Worm (Caenorhabditis elegans) whole organism, L1 larva: ENCODE results near the gene str-140.

Source experiments
- aly-2 ChIP-seq: fragments of 150-350 bp; optimal IDR thresholded peaks from 2 replicates; lab custom pipeline; 2014; ENCODE audit warnings: missing biosample characterization, missing genetic modification characterization
- ama-1 ChIP-seq: fragments of 150-350 bp; optimal IDR thresholded peaks from 2 replicates; lab custom pipeline; 2014
- ces-1 ChIP-seq: fragments of 150-350 bp; optimal IDR thresholded peaks from 2 replicates; lab custom pipeline; 2014; ENCODE audit warnings: missing biosample characterization, missing genetic modification reagents, missing genetic modification characterization
- fos-1 ChIP-seq: fragments of 150-350 bp; optimal IDR thresholded peaks from 2 replicates; lab custom pipeline; 2014; ENCODE audit warnings: missing biosample characterization, missing genetic modification characterization
- jun-1 ChIP-seq: fragments of 150-350 bp; optimal IDR thresholded peaks from 2 replicates; lab custom pipeline; 2014; ENCODE audit warnings: missing biosample characterization, missing genetic modification reagents, missing genetic modification characterization
- lin-13 ChIP-seq: fragments of 150-350 bp; optimal IDR thresholded peaks from 2 replicates; lab custom pipeline; 2014; ENCODE audit warnings: missing biosample characterization, missing genetic modification reagents, missing genetic modification characterization
- mep-1 ChIP-seq: fragments of 150-350 bp; optimal IDR thresholded peaks from 2 replicates; lab custom pipeline; 2014; ENCODE audit warnings: missing biosample characterization, missing genetic modification characterization
- nhr-11 ChIP-seq: fragments of 150-350 bp; optimal IDR thresholded peaks from 2 replicates; lab custom pipeline; 2014; ENCODE audit warnings: missing biosample characterization, missing genetic modification characterization
- skn-1 ChIP-seq: fragments of 150-350 bp; optimal IDR thresholded peaks from 2 replicates; lab custom pipeline; 2014; ENCODE audit warnings: missing biosample characterization, missing genetic modification characterization
- snpc-4 ChIP-seq: fragments of 150-350 bp; optimal IDR thresholded peaks from 2 replicates; lab custom pipeline; 2014; ENCODE audit warnings: missing biosample characterization, missing genetic modification characterization
- zag-1 ChIP-seq: fragments of 150-350 bp; optimal IDR thresholded peaks from 2 replicates; lab custom pipeline; 2014; ENCODE audit warnings: missing biosample characterization, missing genetic modification characterization
- ztf-11 ChIP-seq, 2 experiments: sonication (generic microtip); optimal IDR thresholded peaks; 2 replicates each; lab custom pipeline; 2016 to 2017; ENCODE audit warnings: missing genetic modification characterization in 2 of 2, missing biosample characterization in 1 of 2, missing compliant biosample characterization in 1 of 2

DNA sequence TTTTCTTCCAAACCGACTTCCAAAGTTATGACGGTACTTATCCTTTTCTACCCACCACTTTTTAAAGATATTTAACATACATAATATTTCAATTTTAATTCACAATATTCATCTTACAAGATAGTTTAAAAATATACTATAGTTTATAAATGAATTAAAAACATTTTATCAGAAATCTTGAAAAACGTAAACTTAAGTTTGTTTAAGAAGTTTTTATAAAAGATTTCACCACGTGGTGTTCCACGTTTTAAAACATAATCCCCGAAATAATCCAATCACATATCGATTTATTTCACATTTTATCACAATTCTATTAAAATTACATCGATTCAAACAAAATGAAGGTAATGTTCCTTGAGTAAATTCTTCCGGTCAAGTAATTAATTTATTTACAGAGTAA is 21.0 kb downstream of the str-140 start, which contains the start of gene ZC513.3:
- no peak for TF ChIP-seq lin-13 (GFP tag; lab: Kevin White, UChicago)
- TF ChIP-seq snpc-4 (tag; lab: Kevin White, UChicago), result no peak
- no peak for TF ChIP-seq fos-1
- TF ChIP-seq mep-1 (tag; lab: Kevin White, UChicago), result no peak
- no peak for TF ChIP-seq ztf-11 (tag; optimal IDR thresholded peaks at IDR 0.05; lab: Kevin White, UChicago)
- TF ChIP-seq nhr-11 (tag; lab: Kevin White, UChicago), result no peak
- no peak for TF ChIP-seq jun-1 (tag; lab: Kevin White, UChicago)
- no peak for TF ChIP-seq ces-1
- TF ChIP-seq skn-1 (tag; lab: Kevin White, UChicago), result no peak
- TF ChIP-seq aly-2 (tag; lab: Kevin White, UChicago), result no peak
- no peak for TF ChIP-seq zag-1 (tag; lab: Kevin White, UChicago)
- no peak for TF ChIP-seq ama-1 (lab: Kevin White, UChicago)
